Fruit fly (Drosophila melanogaster): ENCODE data around the gene Epg5.

Gene Epg5

dm6 chr3R:18741027-18741843 lies 17.4 kb downstream of the Epg5 start (continued):
- TF ChIP-seq CG8290 (GFP tag; optimal IDR thresholded peaks at IDR 0.05) (peak; percentile 75), CG8290 (tag; optimal IDR thresholded peaks at IDR 0.05) (peak; percentile 78 to 92), CG18262 (tag; optimal IDR thresholded peaks at IDR 0.05) (peak; percentile 97), CG32772 (GFP tag; IDR thresholded peaks at IDR 0.05) (peak; percentile 96), run (tag; optimal IDR thresholded peaks at IDR 0.05) (peak; percentile 80), nau (GFP tag; optimal IDR thresholded peaks at IDR 0.05) (peak; percentile 94), sens-2 (GFP tag; IDR thresholded peaks at IDR 0.05) (peak; percentile 90), CG2199 (GFP tag; IDR thresholded peaks at IDR 0.05) (peak; percentile 80; the same call in 2 of the 3 replicates), Lim3 (GFP tag; IDR thresholded peaks at IDR 0.05) (peak; percentile 81), crp (GFP tag; optimal IDR thresholded peaks at IDR 0.05) (peak in 1 of 2 experiments; percentile 62), ftz-f1 (GFP tag; optimal IDR thresholded peaks at IDR 0.05) (peak; percentile 43), B-H1 (GFP tag; IDR thresholded peaks at IDR 0.05) (peak; percentile 97), CG6689 (GFP tag; IDR thresholded peaks at IDR 0.05) (peak; percentile 95), CG13296 (GFP tag; optimal IDR thresholded peaks at IDR 0.05) (peak; percentile 97), ato (GFP tag; IDR thresholded peaks at IDR 0.05; ENCODE audit: partially characterized antibody) (no peak), gro (GFP tag; optimal IDR thresholded peaks at IDR 0.05) (peak; percentile 89), Mrtf (GFP tag; IDR thresholded peaks at IDR 0.05) (peak; percentile 95), ind (GFP tag; optimal IDR thresholded peaks at IDR 0.05) (peak; percentile 96), Nf-YA (GFP tag; IDR thresholded peaks at IDR 0.05) (peak; percentile 95), CG34224 (GFP tag; IDR thresholded peaks at IDR 0.05; ENCODE audit: partially characterized antibody) (no peak), pita (GFP tag; optimal IDR thresholded peaks at IDR 0.05) (no peak), pho (GFP tag; optimal IDR thresholded peaks at IDR 0.05) (peak; percentile 84), Dek (tag; optimal IDR thresholded peaks at IDR 0.05) (peak; percentile 96), dpn (GFP tag; optimal IDR thresholded peaks at IDR 0.05) (peak; percentile 89 to 96), da (GFP tag; optimal IDR thresholded peaks at IDR 0.05) (no peak), ssp (GFP tag; IDR thresholded peaks at IDR 0.05) (peak; percentile 90), CG16779 (GFP tag; IDR thresholded peaks at IDR 0.05) (peak; percentile 96), zen (tag; optimal IDR thresholded peaks at IDR 0.05) (peak; percentile 94), Ptx1 (GFP tag; IDR thresholded peaks at IDR 0.05) (peak; percentile 96), onecut (GFP tag; IDR thresholded peaks at IDR 0.05) (peak; percentile 91), CG10565 (GFP tag; optimal IDR thresholded peaks at IDR 0.05) (peak; percentile 74), crc (GFP tag; optimal IDR thresholded peaks at IDR 0.05) (peak; percentile 69), CG14441 (GFP tag; IDR thresholded peaks at IDR 0.05) (peak; percentile 97), CG7271 (tag; optimal IDR thresholded peaks at IDR 0.05) (peak; percentile 82), Doc3 (GFP tag; IDR thresholded peaks at IDR 0.05; ENCODE audit: partially characterized antibody) (no peak), Poxn (GFP tag; IDR thresholded peaks at IDR 0.05) (peak; percentile 94), CG9817 (tag; optimal IDR thresholded peaks at IDR 0.05) (peak; percentile 96), CG8765 (GFP tag; IDR thresholded peaks at IDR 0.05) (peak; percentile 86), lilli (GFP tag; optimal IDR thresholded peaks at IDR 0.05) (peak; percentile 96), Ets65A (GFP tag) (peak; percentile 91), CG15601 (tag; optimal IDR thresholded peaks at IDR 0.05) (peak; percentile 94), gsb-n (tag; optimal IDR thresholded peaks at IDR 0.05) (peak; percentile 94), CG7786 (GFP tag; optimal IDR thresholded peaks at IDR 0.05) (peak; percentile 86), Trl (optimal IDR thresholded peaks at IDR 0.05) (peak; percentile 61 to 84), Trl (GFP tag; optimal IDR thresholded peaks at IDR 0.05) (peak; percentile 80), nerfin-1 (tag; optimal IDR thresholded peaks at IDR 0.05) (peak; percentile 91), fd96Cb (tag; optimal IDR thresholded peaks at IDR 0.05) (peak; percentile 97), CG2712 (tag; optimal IDR thresholded peaks at IDR 0.05) (peak; percentile 97), slou (GFP tag; optimal IDR thresholded peaks at IDR 0.05) (peak; percentile 89), CG15696 (tag; optimal IDR thresholded peaks at IDR 0.05) (peak; percentile 79)

All from whole organism, embryonic.